Worm (Caenorhabditis elegans) whole organism, L3 larva: ENCODE data around the gene C16C10.8.

ENCODE experiments used
- R02D3.7 ChIP-seq: fragments of 150-350 bp; optimal IDR thresholded peaks from 2 replicates; lab custom pipeline; 2014; ENCODE audit warnings: missing biosample characterization, missing genetic modification characterization
- ZK546.5 ChIP-seq: sonication (generic microtip); optimal IDR thresholded peaks from 2 replicates; lab custom pipeline; 2017; ENCODE audit warnings: missing biosample characterization, missing genetic modification characterization
- aly-2 ChIP-seq: fragments of 150-350 bp; optimal IDR thresholded peaks from 2 replicates; lab custom pipeline; 2014; ENCODE audit warnings: missing biosample characterization, missing genetic modification characterization
- ama-1 ChIP-seq: fragments of 150-350 bp; optimal IDR thresholded peaks from 2 replicates; lab custom pipeline; 2018
- ceh-16 ChIP-seq: sonication (generic microtip); optimal IDR thresholded peaks from 2 replicates; lab custom pipeline; 2017; ENCODE audit warnings: missing biosample characterization, missing genetic modification characterization
- ceh-28 ChIP-seq: fragments of 150-350 bp; optimal IDR thresholded peaks from 2 replicates; lab custom pipeline; 2014; ENCODE audit warnings: missing biosample characterization, missing genetic modification reagents, missing genetic modification characterization
- daf-12 ChIP-seq: fragments of 150-350 bp; optimal IDR thresholded peaks from 2 replicates; lab custom pipeline; 2014; ENCODE audit warnings: missing biosample characterization, missing genetic modification reagents, missing genetic modification characterization
- egl-27 ChIP-seq: sonication (generic microtip); optimal IDR thresholded peaks from 4 replicates; lab custom pipeline; 2017; ENCODE audit warnings: missing biosample characterization, missing genetic modification reagents, missing genetic modification characterization
- elt-1 ChIP-seq: fragments of 150-350 bp; optimal IDR thresholded peaks from 2 replicates; lab custom pipeline; 2014; ENCODE audit warnings: missing biosample characterization, missing genetic modification characterization
- elt-3 ChIP-seq, 3 experiments: fragments of 150-350 bp in 1 of 3; sonication (generic microtip) in 2 of 3; optimal IDR thresholded peaks; 2 replicates in 2 of 3; 4 replicates in 1 of 3; lab custom pipeline; 2014 to 2017; ENCODE audit warnings: missing biosample characterization in 3 of 3, missing genetic modification characterization in 3 of 3
- eor-1 ChIP-seq, 2 experiments: fragments of 150-350 bp; optimal IDR thresholded peaks; 2 replicates each; lab custom pipeline; 2014 to 2018; ENCODE audit warnings: missing biosample characterization in 2 of 2, missing genetic modification characterization in 2 of 2
- hmg-11 ChIP-seq: sonication (generic microtip); optimal IDR thresholded peaks from 2 replicates; lab custom pipeline; 2016; ENCODE audit warnings: missing genetic modification characterization, missing compliant biosample characterization
- lin-15B ChIP-seq: fragments of 150-350 bp; optimal IDR thresholded peaks from 2 replicates; lab custom pipeline; 2014; ENCODE audit warnings: missing biosample characterization, missing genetic modification characterization
- mdl-1 ChIP-seq: fragments of 150-350 bp; optimal IDR thresholded peaks from 2 replicates; lab custom pipeline; 2014; ENCODE audit warnings: missing biosample characterization, missing genetic modification characterization
- nfya-1 ChIP-seq: sonication (generic microtip); optimal IDR thresholded peaks from 2 replicates; lab custom pipeline; 2017; ENCODE audit warnings: missing genetic modification characterization, mild to moderate bottlenecking, missing compliant biosample characterization, antibody characterized with exemption, moderate library complexity; ENCODE audit not compliant: insufficient read depth
- nhr-12 ChIP-seq: fragments of 150-350 bp; optimal IDR thresholded peaks from 2 replicates; lab custom pipeline; 2014; ENCODE audit warnings: missing biosample characterization, missing genetic modification characterization
- nhr-23 ChIP-seq: fragments of 150-350 bp; optimal IDR thresholded peaks from 2 replicates; lab custom pipeline; 2014; ENCODE audit warnings: missing biosample characterization, missing genetic modification reagents, missing genetic modification characterization
- nhr-25 ChIP-seq: sonication (generic microtip); optimal IDR thresholded peaks from 2 replicates; lab custom pipeline; 2017; ENCODE audit warnings: missing biosample characterization, missing genetic modification characterization
- nhr-28 ChIP-seq: fragments of 150-350 bp; optimal IDR thresholded peaks from 2 replicates; lab custom pipeline; 2014; ENCODE audit warnings: missing biosample characterization, missing genetic modification characterization
- nhr-43 ChIP-seq: sonication (generic microtip); optimal IDR thresholded peaks from 2 replicates; lab custom pipeline; 2016; ENCODE audit warnings: mild to moderate bottlenecking, missing genetic modification characterization, missing compliant biosample characterization; ENCODE audit not compliant: poor library complexity, severe bottlenecking
- nhr-67 ChIP-seq: fragments of 150-350 bp; optimal IDR thresholded peaks from 2 replicates; lab custom pipeline; 2014; ENCODE audit warnings: missing biosample characterization, missing genetic modification characterization
- nhr-76 ChIP-seq: fragments of 150-350 bp; sonication (generic microtip); optimal IDR thresholded peaks from 5 replicates; lab custom pipeline; 2014; ENCODE audit warnings: missing biosample characterization, missing genetic modification characterization
- nhr-77 ChIP-seq: fragments of 150-350 bp; optimal IDR thresholded peaks from 2 replicates; lab custom pipeline; 2014; ENCODE audit warnings: missing biosample characterization, missing genetic modification characterization
- pqm-1 ChIP-seq: fragments of 150-350 bp; optimal IDR thresholded peaks from 2 replicates; lab custom pipeline; 2017; ENCODE audit warnings: missing biosample characterization, missing genetic modification characterization, inconsistent platforms
- sea-2 ChIP-seq: fragments of 150-350 bp; sonication (generic microtip); optimal IDR thresholded peaks from 4 replicates; lab custom pipeline; 2014; ENCODE audit warnings: missing biosample characterization, missing genetic modification reagents, missing genetic modification characterization
- skn-1 ChIP-seq: fragments of 150-350 bp; optimal IDR thresholded peaks from 2 replicates; lab custom pipeline; 2014; ENCODE audit warnings: missing biosample characterization, missing genetic modification characterization
- snpc-4 ChIP-seq: fragments of 150-350 bp; optimal IDR thresholded peaks from 2 replicates; lab custom pipeline; 2014; ENCODE audit warnings: missing biosample characterization, missing genetic modification characterization
- tbx-2 ChIP-seq: sonication (generic microtip); optimal IDR thresholded peaks from 2 replicates; lab custom pipeline; 2016; ENCODE audit warnings: mild to moderate bottlenecking, missing genetic modification characterization, missing compliant biosample characterization
- unc-62 ChIP-seq: fragments of 150-350 bp; sonication (generic microtip); optimal IDR thresholded peaks from 4 replicates; lab custom pipeline; 2014; ENCODE audit warnings: missing biosample characterization, missing genetic modification reagents, missing genetic modification characterization
- ztf-11 ChIP-seq: fragments of 150-350 bp; optimal IDR thresholded peaks from 2 replicates; lab custom pipeline; 2014; ENCODE audit warnings: missing biosample characterization, missing genetic modification characterization
- ztf-4 ChIP-seq: fragments of 150-350 bp; optimal IDR thresholded peaks from 2 replicates; lab custom pipeline; 2014; ENCODE audit warnings: missing biosample characterization, missing genetic modification characterization

Gene C16C10.8

DNA sequence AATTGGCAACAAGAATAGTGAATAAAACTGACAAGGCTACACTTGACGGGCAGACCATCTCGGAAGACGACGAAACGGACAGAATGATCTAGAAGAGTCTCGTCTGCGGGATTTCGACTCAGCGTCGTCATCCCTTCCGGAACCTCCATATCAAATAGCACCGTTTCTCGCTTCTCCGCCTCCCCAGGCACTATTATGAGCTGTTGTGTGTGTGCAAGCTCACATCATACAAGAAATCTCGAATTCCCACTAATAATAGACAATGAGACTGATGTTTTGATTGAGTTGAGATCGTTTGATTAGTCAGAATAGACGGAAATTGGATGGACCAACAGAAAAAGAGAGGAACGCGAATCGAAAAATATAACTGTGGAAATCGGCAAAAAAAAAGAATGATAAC, 26.3 kb upstream of the C16C10.8 start, which contains the start of gene spp-28:
Gene spp-28, minus strand, starts transcription at position 101 of the 400 bp plus-strand sequence.
- no peak for TF ChIP-seq ceh-16
- no peak for TF ChIP-seq egl-27 (tag; lab: Kevin White, UChicago)
- no peak for TF ChIP-seq skn-1 (tag; lab: Kevin White, UChicago)
- no peak for TF ChIP-seq ztf-11 (tag; lab: Kevin White, UChicago)
- TF ChIP-seq nhr-67 (tag; lab: Kevin White, UChicago), result no peak
- no peak for TF ChIP-seq lin-15B (tag; lab: Kevin White, UChicago)
- TF ChIP-seq R02D3.7 (tag; lab: Kevin White, UChicago), result no peak

DNA sequence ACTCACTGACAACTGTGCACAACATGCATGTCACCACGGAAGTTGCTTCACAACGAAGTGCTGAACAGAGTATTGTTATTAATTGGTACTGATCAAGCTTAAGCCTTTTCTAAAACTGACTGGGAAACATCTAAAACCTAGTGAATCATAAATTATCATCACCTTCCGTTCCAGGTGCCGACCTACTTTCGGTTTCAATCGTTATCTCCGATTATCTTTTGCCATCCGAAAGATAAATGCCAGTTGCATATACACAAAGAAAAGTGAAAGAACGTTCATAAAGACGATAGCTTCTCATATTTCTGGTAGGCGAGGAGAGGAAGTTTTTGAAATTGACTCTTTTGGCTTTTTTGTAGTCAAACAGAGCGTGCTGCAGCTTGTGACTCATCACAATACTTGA, 25.6 kb upstream of the C16C10.8 start:
- TF ChIP-seq nhr-23 (tag; lab: Kevin White, UChicago) (peak; percentile 4), eor-1 (tag; optimal IDR thresholded peaks at IDR 0.05; lab: Kevin White, UChicago) (no peak), nhr-43 (peak; percentile 10)

ce11 chrIII:4187845-4188244, 23.9 kb upstream of the C16C10.8 start, which contains the start of gene R74.2:
R74.2 (plus strand) TSS chrIII:4188160.
- TF ChIP-seq nhr-43 (peak; percentile 20), lin-15B (tag; lab: Kevin White, UChicago) (no peak), nhr-25 (peak; percentile 71), elt-3 (tag; optimal IDR thresholded peaks at IDR 0.05; lab: Kevin White, UChicago) (peak in 1 of 3 experiments; percentile 17), nhr-77 (tag; lab: Kevin White, UChicago) (no peak), ZK546.5 (no peak), nhr-23 (tag; lab: Kevin White, UChicago) (no peak), nfya-1 (tag; lab: Kevin White, UChicago) (peak; percentile 13)

DNA sequence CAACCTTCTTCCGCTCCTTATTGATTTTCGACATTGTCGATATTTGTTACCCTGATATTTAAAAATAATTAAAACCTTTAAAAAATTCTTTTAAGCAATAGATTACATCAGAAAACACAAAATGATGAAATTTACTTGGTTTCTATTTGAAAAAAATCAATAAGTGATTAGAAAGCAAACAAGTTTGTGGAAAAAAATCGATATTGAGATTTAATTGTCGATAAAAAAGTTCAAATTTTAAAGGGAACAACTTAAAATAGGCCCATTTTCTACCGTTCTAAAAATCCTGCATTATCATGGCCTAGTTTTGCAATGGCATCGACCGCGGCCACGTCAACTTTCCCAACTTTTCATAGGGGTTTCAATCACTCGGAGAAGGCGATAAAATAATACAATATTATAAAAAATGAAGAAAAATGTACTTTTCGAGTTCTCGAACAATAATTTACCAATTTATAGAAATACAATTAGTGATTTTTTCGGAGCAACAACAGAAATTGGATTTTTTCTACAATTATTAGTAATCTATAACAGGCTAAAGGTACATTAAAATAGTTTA, 22.9 kb upstream of the C16C10.8 start, which contains the start of gene lars-1:
Gene lars-1, minus strand, starts transcription at position 51 of the 559 bp plus-strand sequence.
- TF ChIP-seq ceh-28 (peak; percentile 49), nfya-1 (tag; lab: Kevin White, UChicago) (peak; percentile 22), hmg-11 (tag; lab: Kevin White, UChicago) (peak; percentile 17), ztf-4 (tag; lab: Kevin White, UChicago) (no peak), lin-15B (tag; lab: Kevin White, UChicago) (peak; percentile 49)

DNA sequence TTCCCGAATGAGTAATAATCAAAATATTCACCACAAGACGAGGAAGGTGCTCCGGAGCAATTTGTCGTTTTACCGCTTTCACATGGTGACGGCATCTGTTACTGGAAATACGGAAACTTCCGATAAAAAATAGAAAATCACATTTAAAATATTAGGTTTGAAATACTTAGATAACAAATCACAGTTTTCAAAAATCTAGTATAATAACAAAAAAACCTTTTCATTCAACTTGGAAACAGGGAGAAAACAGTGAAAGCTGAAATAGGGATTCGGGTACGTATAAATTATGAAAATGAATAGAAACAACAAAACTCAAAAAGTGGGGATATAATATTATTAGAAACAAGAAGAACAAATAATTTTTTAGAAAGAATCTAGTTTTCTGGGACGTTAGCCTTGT, 17.4 kb upstream of the C16C10.8 start, which contains the start of gene C16C10.1:
Gene C16C10.1, minus strand, starts transcription at position 101 of the 400 bp plus-strand sequence.
- TF ChIP-seq daf-12 (tag; lab: Kevin White, UChicago), result no peak
- TF ChIP-seq ama-1 (lab: Kevin White, UChicago), result no peak
- no peak for TF ChIP-seq unc-62 (GFP tag; lab: Kevin White, UChicago)
- TF ChIP-seq ZK546.5, result no peak
- TF ChIP-seq nhr-28, result no peak
- TF ChIP-seq pqm-1 (tag; lab: Kevin White, UChicago), result no peak
- no peak for TF ChIP-seq ceh-16
- no peak for TF ChIP-seq mdl-1
- no peak for TF ChIP-seq tbx-2
- no peak for TF ChIP-seq aly-2 (tag; lab: Kevin White, UChicago)

- TF ChIP-seq egl-27 (tag; lab: Kevin White, UChicago) (no peak), aly-2 (tag; lab: Kevin White, UChicago) (no peak), elt-1 (no peak), ama-1 (lab: Kevin White, UChicago) (no peak), nhr-67 (tag; lab: Kevin White, UChicago) (no peak), nhr-77 (tag; lab: Kevin White, UChicago) (no peak), nhr-23 (tag; lab: Kevin White, UChicago) (no peak), sea-2 (GFP tag; lab: Kevin White, UChicago) (no peak), nhr-12 (tag; lab: Kevin White, UChicago) (no peak), nhr-76 (tag; lab: Kevin White, UChicago) (no peak), snpc-4 (tag; lab: Kevin White, UChicago) (no peak)
- TF ChIP-seq, all 47 proteins: peak for 0
Measured at ce11 chrIII:4178564-4178963, 14.6 kb upstream of the C16C10.8 start, which contains the start of gene C16C10.2. C16C10.2 (minus strand) TSS chrIII:4178664.
